Fruit fly (Drosophila melanogaster): ENCODE data around the gene HipHop.

DNA sequence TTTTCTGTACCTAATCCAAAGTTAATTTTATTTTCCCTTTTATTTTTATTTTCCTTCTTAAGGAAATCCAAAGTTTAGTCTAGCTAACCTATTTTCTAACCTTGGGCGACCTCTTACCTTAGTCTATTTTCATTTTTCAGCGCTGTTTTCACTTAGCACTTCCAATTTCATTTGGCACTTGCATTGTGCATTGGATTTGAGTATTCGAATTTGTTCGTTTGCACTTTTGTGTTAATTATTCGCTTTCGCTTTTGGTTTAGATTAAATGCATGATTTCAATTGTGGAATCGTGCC is 2.2 kb downstream of the HipHop start:
- TF ChIP-seq CTCF (optimal IDR thresholded peaks at IDR 0.05) (no peak), CG8478 (optimal IDR thresholded peaks at IDR 0.05) (no peak)
